Worm (Caenorhabditis elegans) whole organism, L3 larva: ENCODE measurements around the gene nfki-1.

Experiments
- ZK546.5 ChIP-seq: sonication (generic microtip); optimal IDR thresholded peaks from 2 replicates; lab custom pipeline; 2017; ENCODE audit warnings: missing biosample characterization, missing genetic modification characterization
- ama-1 ChIP-seq: fragments of 150-350 bp; optimal IDR thresholded peaks from 2 replicates; lab custom pipeline; 2018
- ceh-28 ChIP-seq: fragments of 150-350 bp; optimal IDR thresholded peaks from 2 replicates; lab custom pipeline; 2014; ENCODE audit warnings: missing biosample characterization, missing genetic modification reagents, missing genetic modification characterization
- ceh-82 ChIP-seq: fragments of 150-350 bp; optimal IDR thresholded peaks from 2 replicates; lab custom pipeline; 2014; ENCODE audit warnings: missing biosample characterization, missing genetic modification characterization
- ceh-9 ChIP-seq: sonication (generic microtip); optimal IDR thresholded peaks from 2 replicates; lab custom pipeline; 2018; ENCODE audit warnings: missing biosample characterization, missing genetic modification characterization
- daf-12 ChIP-seq: fragments of 150-350 bp; optimal IDR thresholded peaks from 2 replicates; lab custom pipeline; 2014; ENCODE audit warnings: missing biosample characterization, missing genetic modification reagents, missing genetic modification characterization
- egl-27 ChIP-seq: sonication (generic microtip); optimal IDR thresholded peaks from 4 replicates; lab custom pipeline; 2017; ENCODE audit warnings: missing biosample characterization, missing genetic modification reagents, missing genetic modification characterization
- egl-5 ChIP-seq: fragments of 150-350 bp; optimal IDR thresholded peaks from 2 replicates; lab custom pipeline; 2017; ENCODE audit warnings: missing biosample characterization, missing genetic modification reagents, missing genetic modification characterization, inconsistent platforms
- elt-1 ChIP-seq: fragments of 150-350 bp; optimal IDR thresholded peaks from 2 replicates; lab custom pipeline; 2014; ENCODE audit warnings: missing biosample characterization, missing genetic modification characterization
- elt-3 ChIP-seq, 3 experiments: fragments of 150-350 bp in 1 of 3; sonication (generic microtip) in 2 of 3; optimal IDR thresholded peaks; 2 replicates in 2 of 3; 4 replicates in 1 of 3; lab custom pipeline; 2014 to 2017; ENCODE audit warnings: missing biosample characterization in 3 of 3, missing genetic modification characterization in 3 of 3
- eor-1 ChIP-seq, 2 experiments: fragments of 150-350 bp; optimal IDR thresholded peaks; 2 replicates each; lab custom pipeline; 2014 to 2018; ENCODE audit warnings: missing biosample characterization in 2 of 2, missing genetic modification characterization in 2 of 2
- fkh-10 ChIP-seq: sonication (generic microtip); optimal IDR thresholded peaks from 2 replicates; lab custom pipeline; 2017; ENCODE audit warnings: missing biosample characterization, missing genetic modification reagents, missing genetic modification characterization
- fkh-2 ChIP-seq: fragments of 150-350 bp; optimal IDR thresholded peaks from 2 replicates; lab custom pipeline; 2014; ENCODE audit warnings: missing biosample characterization, missing genetic modification reagents, missing genetic modification characterization
- fos-1 ChIP-seq: fragments of 150-350 bp; optimal IDR thresholded peaks from 2 replicates; lab custom pipeline; 2014; ENCODE audit warnings: missing biosample characterization, missing genetic modification characterization
- hmg-11 ChIP-seq: sonication (generic microtip); optimal IDR thresholded peaks from 2 replicates; lab custom pipeline; 2016; ENCODE audit warnings: missing genetic modification characterization, missing compliant biosample characterization
- lin-15B ChIP-seq: fragments of 150-350 bp; optimal IDR thresholded peaks from 2 replicates; lab custom pipeline; 2014; ENCODE audit warnings: missing biosample characterization, missing genetic modification characterization
- lin-39 ChIP-seq: fragments of 150-350 bp; optimal IDR thresholded peaks from 2 replicates; lab custom pipeline; 2018; ENCODE audit warnings: missing biosample characterization, missing genetic modification reagents, missing genetic modification characterization
- lsy-12 ChIP-seq: sonication (generic microtip); optimal IDR thresholded peaks from 2 replicates; lab custom pipeline; 2016; ENCODE audit warnings: mild to moderate bottlenecking, missing genetic modification characterization, missing compliant biosample characterization
- mdl-1 ChIP-seq: fragments of 150-350 bp; optimal IDR thresholded peaks from 2 replicates; lab custom pipeline; 2014; ENCODE audit warnings: missing biosample characterization, missing genetic modification characterization
- nfya-1 ChIP-seq: sonication (generic microtip); optimal IDR thresholded peaks from 2 replicates; lab custom pipeline; 2017; ENCODE audit warnings: missing genetic modification characterization, mild to moderate bottlenecking, missing compliant biosample characterization, antibody characterized with exemption, moderate library complexity; ENCODE audit not compliant: insufficient read depth
- nhr-11 ChIP-seq: fragments of 150-350 bp; optimal IDR thresholded peaks from 2 replicates; lab custom pipeline; 2014; ENCODE audit warnings: missing biosample characterization, missing genetic modification characterization
- nhr-23 ChIP-seq: fragments of 150-350 bp; optimal IDR thresholded peaks from 2 replicates; lab custom pipeline; 2014; ENCODE audit warnings: missing biosample characterization, missing genetic modification reagents, missing genetic modification characterization
- nhr-25 ChIP-seq: sonication (generic microtip); optimal IDR thresholded peaks from 2 replicates; lab custom pipeline; 2017; ENCODE audit warnings: missing biosample characterization, missing genetic modification characterization
- nhr-28 ChIP-seq: fragments of 150-350 bp; optimal IDR thresholded peaks from 2 replicates; lab custom pipeline; 2014; ENCODE audit warnings: missing biosample characterization, missing genetic modification characterization
- nhr-43 ChIP-seq: sonication (generic microtip); optimal IDR thresholded peaks from 2 replicates; lab custom pipeline; 2016; ENCODE audit warnings: mild to moderate bottlenecking, missing genetic modification characterization, missing compliant biosample characterization; ENCODE audit not compliant: poor library complexity, severe bottlenecking
- nhr-76 ChIP-seq: fragments of 150-350 bp; sonication (generic microtip); optimal IDR thresholded peaks from 5 replicates; lab custom pipeline; 2014; ENCODE audit warnings: missing biosample characterization, missing genetic modification characterization
- pha-4 ChIP-seq: fragments of 150-350 bp; optimal IDR thresholded peaks from 2 replicates; lab custom pipeline; 2014; ENCODE audit warnings: missing biosample characterization, missing genetic modification reagents, missing genetic modification characterization
- sea-2 ChIP-seq: fragments of 150-350 bp; sonication (generic microtip); optimal IDR thresholded peaks from 4 replicates; lab custom pipeline; 2014; ENCODE audit warnings: missing biosample characterization, missing genetic modification reagents, missing genetic modification characterization
- skn-1 ChIP-seq: fragments of 150-350 bp; optimal IDR thresholded peaks from 2 replicates; lab custom pipeline; 2014; ENCODE audit warnings: missing biosample characterization, missing genetic modification characterization
- snpc-4 ChIP-seq: fragments of 150-350 bp; optimal IDR thresholded peaks from 2 replicates; lab custom pipeline; 2014; ENCODE audit warnings: missing biosample characterization, missing genetic modification characterization
- tbx-2 ChIP-seq: sonication (generic microtip); optimal IDR thresholded peaks from 2 replicates; lab custom pipeline; 2016; ENCODE audit warnings: mild to moderate bottlenecking, missing genetic modification characterization, missing compliant biosample characterization
- unc-39 ChIP-seq: sonication (generic microtip); optimal IDR thresholded peaks from 4 replicates; lab custom pipeline; 2017; ENCODE audit warnings: missing biosample characterization, missing genetic modification characterization
- unc-62 ChIP-seq: fragments of 150-350 bp; sonication (generic microtip); optimal IDR thresholded peaks from 4 replicates; lab custom pipeline; 2014; ENCODE audit warnings: missing biosample characterization, missing genetic modification reagents, missing genetic modification characterization
- zag-1 ChIP-seq: fragments of 150-350 bp; optimal IDR thresholded peaks from 2 replicates; lab custom pipeline; 2014; ENCODE audit warnings: missing biosample characterization, missing genetic modification characterization
- ztf-11 ChIP-seq: fragments of 150-350 bp; optimal IDR thresholded peaks from 2 replicates; lab custom pipeline; 2014; ENCODE audit warnings: missing biosample characterization, missing genetic modification characterization

The nfki-1 gene

ce11 chrX:15382914-15383313 lies 27.9 kb downstream of the nfki-1 start (continued):
- TF ChIP-seq unc-62 (no peak), eor-1 (tag; optimal IDR thresholded peaks at IDR 0.05; lab: Kevin White, UChicago) (no peak), nhr-25 (tag; lab: Kevin White, UChicago) (no peak)

ce11 chrX:15384090-15384624 lies 29.1 kb downstream of the nfki-1 start:
- no peak for TF ChIP-seq elt-3 (tag; optimal IDR thresholded peaks at IDR 0.05; lab: Kevin White, UChicago)
- no peak for TF ChIP-seq nhr-76
- no peak for TF ChIP-seq nhr-11 (tag; lab: Kevin White, UChicago)
- TF ChIP-seq elt-1 (tag; lab: Kevin White, UChicago), result peak; percentile 50
- TF ChIP-seq ceh-82 (tag; lab: Kevin White, UChicago), result no peak
- no peak for TF ChIP-seq lin-15B (tag; lab: Kevin White, UChicago)
- no peak for TF ChIP-seq egl-5 (tag; lab: Kevin White, UChicago)
- TF ChIP-seq nhr-43 (tag; lab: Kevin White, UChicago), result peak; percentile 41
- TF ChIP-seq nhr-28 (tag; lab: Kevin White, UChicago), result no peak
- TF ChIP-seq ztf-11, result no peak
- TF ChIP-seq ZK546.5 (tag; lab: Kevin White, UChicago), result no peak
- TF ChIP-seq nhr-23 (tag; lab: Kevin White, UChicago), result peak; percentile 28
- TF ChIP-seq fkh-2 (tag; lab: Kevin White, UChicago), result no peak
- TF ChIP-seq sea-2, result no peak

ce11 chrX:15385379-15385778 lies 30.3 kb downstream of the nfki-1 start:
- TF ChIP-seq egl-27 (no peak), daf-12 (tag; lab: Kevin White, UChicago) (no peak), ceh-9 (tag; lab: Kevin White, UChicago) (no peak)
- TF ChIP-seq, all 47 proteins: peak for 0

ce11 chrX:15385807-15386349 lies 30.8 kb downstream of the nfki-1 start:
- no peak for TF ChIP-seq lsy-12 (tag; lab: Kevin White, UChicago)
- peak; percentile 39 for TF ChIP-seq unc-62
- peak; percentile 25 for TF ChIP-seq ceh-28
- TF ChIP-seq egl-27, result no peak
- no peak for TF ChIP-seq pha-4
- TF ChIP-seq ztf-11, result no peak
- TF ChIP-seq zag-1 (tag; lab: Kevin White, UChicago), result peak; percentile 31
- no peak for TF ChIP-seq daf-12 (tag; lab: Kevin White, UChicago)
- no peak for TF ChIP-seq nhr-23 (tag; lab: Kevin White, UChicago)
- no peak for TF ChIP-seq mdl-1 (tag; lab: Kevin White, UChicago)
- TF ChIP-seq tbx-2, result peak; percentile 49
- TF ChIP-seq nfya-1 (tag; lab: Kevin White, UChicago), result peak; percentile 40
- TF ChIP-seq elt-1 (tag; lab: Kevin White, UChicago), result no peak
- TF ChIP-seq nhr-25 (tag; lab: Kevin White, UChicago), result no peak
- no peak for TF ChIP-seq unc-39 (tag; lab: Kevin White, UChicago)
- TF ChIP-seq fos-1 (tag; lab: Kevin White, UChicago), result no peak
- TF ChIP-seq lin-39 (tag; lab: Kevin White, UChicago), result peak; percentile 72
- no peak for TF ChIP-seq ama-1 (lab: Kevin White, UChicago)
- peak; percentile 22 for TF ChIP-seq snpc-4 (tag; lab: Kevin White, UChicago)
- no peak for TF ChIP-seq ceh-9 (tag; lab: Kevin White, UChicago)
- TF ChIP-seq fkh-10 (GFP tag; lab: Kevin White, UChicago), result peak; percentile 74
- no peak for TF ChIP-seq skn-1 (tag; lab: Kevin White, UChicago)
- no peak for TF ChIP-seq elt-3 (tag; optimal IDR thresholded peaks at IDR 0.05; lab: Kevin White, UChicago)
- TF ChIP-seq hmg-11 (tag; lab: Kevin White, UChicago), result peak; percentile 55
- no peak for TF ChIP-seq nhr-43 (tag; lab: Kevin White, UChicago)
